Fruit fly (Drosophila melanogaster) whole organism, pupa: ENCODE measurements around the gene Teh3.

ENCODE experiments used
- CG10348 ChIP-seq: fragments of 200-800 bp; sonication (Bioruptor generic); IDR thresholded peaks from 2 replicates; pipeline ENCODE4 v1.3.6; 2022; ENCODE audit warnings: missing biosample characterization, missing genetic modification characterization
- CG12605 ChIP-seq: fragments of 200-800 bp; sonication (Bioruptor generic); IDR thresholded peaks from 2 replicates; pipeline ENCODE4 v1.3.6; 2022; ENCODE audit warnings: missing biosample characterization, missing genetic modification characterization
- CG13204 ChIP-seq: fragments of 200-800 bp; sonication (Bioruptor generic); optimal IDR thresholded peaks from 2 replicates; lab custom pipeline; 2018; ENCODE audit warnings: missing biosample characterization, mild to moderate bottlenecking, missing genetic modification characterization, moderate library complexity
- CG14655 ChIP-seq: fragments of 200-800 bp; sonication (Bioruptor generic); optimal IDR thresholded peaks from 3 replicates; lab custom pipeline; 2017; ENCODE audit warnings: mild to moderate bottlenecking, missing biosample characterization, missing genetic modification reagents, missing genetic modification characterization
- CG15710 ChIP-seq: fragments of 200-800 bp; sonication (Bioruptor generic); optimal IDR thresholded peaks from 2 replicates; lab custom pipeline; 2018; ENCODE audit warnings: missing biosample characterization, mild to moderate bottlenecking, missing genetic modification characterization, moderate library complexity
- CG17806 ChIP-seq: fragments of 200-800 bp; sonication (Bioruptor generic); optimal IDR thresholded peaks from 2 replicates; lab custom pipeline; 2018; ENCODE audit warnings: missing biosample characterization, mild to moderate bottlenecking, missing genetic modification characterization, moderate library complexity
- CG32121 ChIP-seq: fragments of 200-800 bp; sonication (Bioruptor generic); IDR thresholded peaks from 2 replicates; pipeline ENCODE4 v1.3.6; 2022; ENCODE audit warnings: missing biosample characterization, missing genetic modification characterization
- CG34367 ChIP-seq: fragments of 200-800 bp; sonication (Bioruptor generic); optimal IDR thresholded peaks from 2 replicates; lab custom pipeline; 2018; ENCODE audit warnings: missing biosample characterization, mild to moderate bottlenecking, missing genetic modification characterization
- CG4496 ChIP-seq: fragments of 200-800 bp; sonication (Bioruptor generic); IDR thresholded peaks from 3 replicates; pipeline ENCODE4 v1.3.6; 2022; ENCODE audit warnings: missing biosample characterization, missing genetic modification characterization
- CG8159 ChIP-seq: fragments of 200-800 bp; sonication (Bioruptor generic); optimal IDR thresholded peaks from 3 replicates; lab custom pipeline; 2018; ENCODE audit warnings: missing biosample characterization, mild to moderate bottlenecking, missing genetic modification characterization, moderate library complexity
- CG8301 ChIP-seq: fragments of 200-800 bp; sonication (Bioruptor generic); optimal IDR thresholded peaks from 2 replicates; lab custom pipeline; 2018; ENCODE audit warnings: missing biosample characterization, mild to moderate bottlenecking, missing genetic modification characterization
- CG9948 ChIP-seq: fragments of 200-800 bp; sonication (Bioruptor generic); optimal IDR thresholded peaks from 2 replicates; lab custom pipeline; 2018; ENCODE audit warnings: missing biosample characterization, mild to moderate bottlenecking, missing genetic modification characterization, moderate library complexity
- D1 ChIP-seq: fragments of 200-800 bp; sonication (Bioruptor generic); optimal IDR thresholded peaks from 2 replicates; lab custom pipeline; 2018; ENCODE audit warnings: missing biosample characterization, mild to moderate bottlenecking, missing genetic modification characterization, moderate library complexity
- EcR ChIP-seq: fragments of 200-800 bp; sonication (Bioruptor generic); optimal IDR thresholded peaks from 3 replicates; lab custom pipeline; 2019; ENCODE audit warnings: missing biosample characterization, missing genetic modification characterization, mild to moderate bottlenecking, moderate library complexity, missing genetic modification reagents
- Ets98B ChIP-seq: fragments of 200-800 bp; sonication (Bioruptor generic); IDR thresholded peaks from 2 replicates; pipeline ENCODE4 v1.3.6; 2022; ENCODE audit warnings: missing biosample characterization, missing genetic modification characterization
- Pif1A ChIP-seq: fragments of 200-800 bp; sonication (Bioruptor generic); optimal IDR thresholded peaks from 3 replicates; lab custom pipeline; 2016; ENCODE audit warnings: missing biosample characterization, missing genetic modification characterization
- Pif1B ChIP-seq: fragments of 200-800 bp; sonication (Bioruptor generic); optimal IDR thresholded peaks from 3 replicates; lab custom pipeline; 2016; ENCODE audit warnings: missing biosample characterization, missing genetic modification characterization
- Snoo ChIP-seq: fragments of 200-800 bp; sonication (Bioruptor generic); optimal IDR thresholded peaks from 3 replicates; lab custom pipeline; 2017; ENCODE audit warnings: missing biosample characterization, mild to moderate bottlenecking, missing genetic modification characterization, inconsistent platforms
- fd96Ca ChIP-seq: fragments of 200-800 bp; sonication (Bioruptor generic); IDR thresholded peaks from 3 replicates; pipeline ENCODE4 v1.3.6; 2022; ENCODE audit warnings: missing biosample characterization, missing genetic modification characterization
- gl ChIP-seq: fragments of 200-800 bp; sonication (Bioruptor generic); optimal IDR thresholded peaks from 2 replicates; lab custom pipeline; 2018; ENCODE audit warnings: missing biosample characterization, mild to moderate bottlenecking, missing genetic modification characterization
- rn ChIP-seq: fragments of 200-800 bp; sonication (Bioruptor generic); IDR thresholded peaks from 2 replicates; pipeline ENCODE4 v1.3.6; 2022; ENCODE audit warnings: missing biosample characterization, missing genetic modification characterization

Teh3 gene

DNA sequence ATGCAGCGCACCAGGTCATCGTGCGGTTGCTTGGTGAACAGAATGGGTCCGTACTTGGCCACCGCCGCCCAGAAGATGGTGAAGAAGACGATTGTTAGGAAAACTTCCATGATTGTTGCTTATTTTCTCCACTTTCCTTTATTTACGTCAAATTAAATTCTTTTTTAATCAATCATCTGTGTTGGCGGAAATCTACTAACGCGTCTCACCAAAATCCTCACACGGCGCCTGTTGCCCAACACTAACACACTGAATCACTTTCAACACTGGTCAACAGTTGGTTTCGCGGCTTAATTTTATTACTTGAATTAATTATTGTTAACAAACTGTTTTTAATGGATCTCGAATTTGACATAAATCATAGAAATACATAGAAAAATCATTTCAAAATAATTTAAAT is 2.2 kb upstream of the Teh3 start, which contains the start of gene VhaM9.7-c:
TSS of gene VhaM9.7-c (minus strand) at position 207 of the 400 bp plus-strand sequence.
- TF ChIP-seq EcR (GFP tag; lab: Kevin White, UChicago) = no peak
- TF ChIP-seq CG17806 (tag; lab: Kevin White, UChicago) = no peak
- TF ChIP-seq CG12605 (GFP tag; lab: Robert Waterston, UW) = no peak
- peak; percentile 6 for TF ChIP-seq D1
- no peak for TF ChIP-seq CG10348 (GFP tag; lab: Robert Waterston, UW)
- no peak for TF ChIP-seq CG13204 (GFP tag; lab: Kevin White, UChicago)
- TF ChIP-seq rn (GFP tag; lab: Robert Waterston, UW) = 0 out of 2 replicates have a peak, but pooled peaks have one; percentile 11
- peak; percentile 18 for TF ChIP-seq CG8159 (tag; lab: Kevin White, UChicago)
- TF ChIP-seq CG32121 = no peak
- peak; percentile 4 for TF ChIP-seq CG15710 (tag; lab: Kevin White, UChicago)

dm6 chr3L:4185259-4185658 is 796 bp upstream of the Teh3 start:
- TF ChIP-seq CG12605 (GFP tag; lab: Robert Waterston, UW) = 0 out of 2 replicates have a peak, but pooled peaks have one; percentile 27
- TF ChIP-seq CG10348 (GFP tag; lab: Robert Waterston, UW) = no peak
- no peak for TF ChIP-seq fd96Ca (GFP tag; lab: Robert Waterston, UW)

- TF ChIP-seq CG14655 (peak; percentile 62), CG4496 (GFP tag; lab: Robert Waterston, UW) (peak; percentile 51; the same call in 2 of the 3 replicates), CG32121 (no peak), CG13204 (GFP tag; lab: Kevin White, UChicago) (no peak), CG8159 (tag; lab: Kevin White, UChicago) (peak; percentile 47)
Observed at dm6 chr3L:4177981-4178562, 6.4 kb downstream of the Teh3 start, which contains the start of gene Teh4. TSS of gene Teh4 (minus strand) at chr3L:4178270.

dm6 chr3L:4173584-4173983 is 10.9 kb downstream of the Teh3 start, which contains the start of gene CG18675:
TSS of gene CG18675 (plus strand) at chr3L:4173884.
- no peak for TF ChIP-seq CG15710 (tag; lab: Kevin White, UChicago)
- no peak for TF ChIP-seq CG9948 (tag; lab: Kevin White, UChicago)
- no peak for TF ChIP-seq gl (tag; lab: Kevin White, UChicago)
- no peak for TF ChIP-seq D1
- TF ChIP-seq CG4496 (GFP tag; lab: Robert Waterston, UW) = no peak
- TF ChIP-seq CG17806 (tag; lab: Kevin White, UChicago) = no peak
- no peak for TF ChIP-seq CG34367
- TF ChIP-seq Snoo (tag; lab: Kevin White, UChicago) = no peak
- TF ChIP-seq CG32121 = no peak
- TF ChIP-seq CG8159 (tag; lab: Kevin White, UChicago) = no peak
- no peak for TF ChIP-seq Pif1A
- TF ChIP-seq Pif1B (GFP tag; lab: Kevin White, UChicago) = no peak
- no peak for TF ChIP-seq CG12605 (GFP tag; lab: Robert Waterston, UW)
- TF ChIP-seq CG13204 (GFP tag; lab: Kevin White, UChicago) = no peak
- TF ChIP-seq rn (GFP tag; lab: Robert Waterston, UW) = no peak
- no peak for TF ChIP-seq CG14655
- no peak for TF ChIP-seq fd96Ca (GFP tag; lab: Robert Waterston, UW)
- no peak for TF ChIP-seq CG8301 (tag; lab: Kevin White, UChicago)

DNA sequence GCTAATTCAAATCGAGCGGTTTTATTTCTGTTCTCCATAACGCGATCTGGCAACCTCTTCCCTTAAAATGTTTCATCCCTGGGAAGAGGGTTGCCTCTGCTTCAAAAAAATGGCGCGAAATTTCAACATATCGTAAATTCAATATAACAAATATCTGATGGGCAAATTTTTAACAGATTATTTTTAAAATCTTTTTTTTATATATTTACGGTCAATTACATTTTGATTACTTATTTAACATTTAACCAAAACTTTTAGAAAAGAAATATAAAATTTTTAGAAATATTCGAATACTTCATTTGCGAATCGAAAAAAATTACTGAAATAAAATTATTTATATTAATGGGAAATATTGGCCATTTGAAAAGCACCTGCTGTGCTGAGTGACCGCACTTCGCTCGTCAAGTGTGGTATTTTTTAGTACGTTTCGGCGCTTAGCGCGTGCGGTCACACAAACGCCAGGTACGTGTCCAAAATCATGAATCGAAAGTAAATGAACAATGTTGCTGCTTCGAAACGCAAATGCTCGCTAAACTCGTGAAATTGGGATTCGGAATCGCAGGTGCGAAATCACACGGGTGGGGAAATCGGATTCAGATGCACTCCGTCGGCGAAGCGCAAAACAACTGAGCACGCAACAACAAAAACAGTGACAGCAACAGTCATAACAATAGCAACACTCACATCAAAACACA is 14.4 kb downstream of the Teh3 start, which contains the start of gene Ero1L:
TSS of gene Ero1L (plus strand) at position 448 of the 695 bp plus-strand sequence.
- TF ChIP-seq CG32121 = 0 out of 2 replicates have a peak, but pooled peaks have one; percentile 23
- TF ChIP-seq CG9948 (tag; lab: Kevin White, UChicago) = peak; percentile 39
- peak; percentile 4 for TF ChIP-seq CG15710 (tag; lab: Kevin White, UChicago)
- peak; percentile 16 for TF ChIP-seq CG17806 (tag; lab: Kevin White, UChicago)
- peak; percentile 15 for TF ChIP-seq Pif1A
- no peak for TF ChIP-seq CG13204 (GFP tag; lab: Kevin White, UChicago)
- TF ChIP-seq Ets98B (GFP tag; lab: Robert Waterston, UW) = no peak
- TF ChIP-seq D1 = peak; percentile 91
- peak; percentile 18 for TF ChIP-seq gl (tag; lab: Kevin White, UChicago)
- TF ChIP-seq CG8159 (tag; lab: Kevin White, UChicago) = peak; percentile 43
- no peak for TF ChIP-seq CG14655
- TF ChIP-seq fd96Ca (GFP tag; lab: Robert Waterston, UW) = 0 out of 3 replicates have a peak, but pooled peaks have one; percentile 50

- no peak for TF ChIP-seq Ets98B (GFP tag; lab: Robert Waterston, UW)
Observed at dm6 chr3L:4167353-4167842, 17.1 kb downstream of the Teh3 start, which contains the start of gene mas. TSS of gene mas (minus strand) at chr3L:4167464.
